Worm (Caenorhabditis elegans) whole organism, late embryonic: Measurements from ENCODE around the gene C40H1.9.

Source experiments
- F13H6.1 ChIP-seq: sonication (generic microtip); optimal IDR thresholded peaks from 2 replicates; lab custom pipeline; 2016; ENCODE audit warnings: missing genetic modification characterization, missing compliant biosample characterization
- ama-1 ChIP-seq: fragments of 150-350 bp; optimal IDR thresholded peaks from 2 replicates; lab custom pipeline; 2014
- dve-1 ChIP-seq: sonication (generic microtip); optimal IDR thresholded peaks from 2 replicates; lab custom pipeline; 2017; ENCODE audit warnings: antibody characterized with exemption, mild to moderate bottlenecking, missing genetic modification characterization, missing compliant biosample characterization
- elt-2 ChIP-seq: sonication (generic microtip); optimal IDR thresholded peaks from 2 replicates; lab custom pipeline; 2016; ENCODE audit warnings: missing genetic modification reagents, missing genetic modification characterization, missing compliant biosample characterization
- fax-1 ChIP-seq: sonication (generic microtip); optimal IDR thresholded peaks from 2 replicates; lab custom pipeline; 2016; ENCODE audit warnings: missing genotype, missing genetic modification characterization, missing compliant biosample characterization
- fkh-10 ChIP-seq: fragments of 150-350 bp; optimal IDR thresholded peaks from 2 replicates; lab custom pipeline; 2014; ENCODE audit warnings: missing biosample characterization, missing genetic modification reagents, missing genetic modification characterization
- hlh-30 ChIP-seq: sonication (generic microtip); optimal IDR thresholded peaks from 2 replicates; lab custom pipeline; 2017; ENCODE audit warnings: antibody characterized with exemption, missing genetic modification characterization, missing compliant biosample characterization; ENCODE audit not compliant: insufficient read depth
- nfya-1 ChIP-seq: sonication (generic microtip); optimal IDR thresholded peaks from 2 replicates; lab custom pipeline; 2017; ENCODE audit warnings: missing genetic modification characterization, mild to moderate bottlenecking, missing compliant biosample characterization, antibody characterized with exemption, moderate library complexity
- pha-4 ChIP-seq: fragments of 150-350 bp; optimal IDR thresholded peaks from 2 replicates; lab custom pipeline; 2018; ENCODE audit warnings: missing biosample characterization, missing genetic modification reagents, missing genetic modification characterization
- sox-2 ChIP-seq: fragments of 200-800 bp; sonication (Bioruptor generic); IDR thresholded peaks from 2 replicates; pipeline ENCODE4 v1.3.6; 2022; ENCODE audit warnings: missing genetic modification reagents, missing genetic modification characterization, missing compliant biosample characterization
- unc-86 ChIP-seq: sonication (generic microtip); optimal IDR thresholded peaks from 2 replicates; lab custom pipeline; 2016; ENCODE audit warnings: missing genetic modification characterization, missing compliant biosample characterization

ce11 chrIII:9346722-9347121, 27.0 kb downstream of the C40H1.9 start:
- TF ChIP-seq fkh-10 (no peak), hlh-30 (tag; lab: Kevin White, UChicago) (no peak), dve-1 (tag; lab: Kevin White, UChicago) (no peak), F13H6.1 (tag; lab: Kevin White, UChicago) (no peak), unc-86 (tag; lab: Kevin White, UChicago) (no peak), ama-1 (lab: Kevin White, UChicago) (no peak), fax-1 (tag; lab: Kevin White, UChicago) (no peak), elt-2 (tag; lab: Kevin White, UChicago) (no peak), nfya-1 (no peak), pha-4 (tag; lab: Kevin White, UChicago) (no peak), sox-2 (GFP tag; lab: Robert Waterston, UW) (no peak)
